Worm (Caenorhabditis elegans) whole organism, young adult: ENCODE measurements around the gene prx-10.

Experiments
- B0035.1 ChIP-seq: sonication (generic microtip); optimal IDR thresholded peaks from 2 replicates; lab custom pipeline; 2016; ENCODE audit warnings: missing genetic modification characterization, mild to moderate bottlenecking, missing compliant biosample characterization, missing genotype, missing genetic modification reagents
- F52B5.7 ChIP-seq: sonication (generic microtip); optimal IDR thresholded peaks from 2 replicates; lab custom pipeline; 2016; ENCODE audit warnings: mild to moderate bottlenecking, missing genetic modification characterization, missing compliant biosample characterization
- F55B11.4 ChIP-seq: sonication (generic microtip); optimal IDR thresholded peaks from 2 replicates; lab custom pipeline; 2016; ENCODE audit warnings: missing compliant biosample characterization, missing genetic modification characterization, borderline replicate concordance; ENCODE audit not compliant: insufficient read depth
- F57C9.4 ChIP-seq: sonication (generic microtip); optimal IDR thresholded peaks from 2 replicates; lab custom pipeline; 2017; ENCODE audit warnings: mild to moderate bottlenecking, missing genetic modification characterization, missing compliant biosample characterization
- K11D2.4 ChIP-seq: fragments of 200-800 bp; sonication (Bioruptor generic); IDR thresholded peaks from 2 replicates; pipeline ENCODE4 v1.3.6; 2022; ENCODE audit warnings: missing genetic modification reagents, missing genetic modification characterization, missing compliant biosample characterization
- T07F8.4 ChIP-seq: sonication (generic microtip); optimal IDR thresholded peaks from 2 replicates; lab custom pipeline; 2016; ENCODE audit warnings: mild to moderate bottlenecking, missing genetic modification characterization, moderate library complexity, missing compliant biosample characterization
- Y56A3A.18 ChIP-seq: fragments of 200-800 bp; sonication (Bioruptor generic); IDR thresholded peaks from 2 replicates; pipeline ENCODE4 v1.3.6; 2022; ENCODE audit warnings: missing genetic modification reagents, missing genetic modification characterization, missing compliant biosample characterization
- Y67H2A.10 ChIP-seq: fragments of 200-800 bp; sonication (Bioruptor generic); conservative IDR thresholded peaks from 2 replicates; pipeline ENCODE4 v1.3.6; 2022; ENCODE audit warnings: missing genetic modification reagents, missing genetic modification characterization, missing compliant biosample characterization
- athp-1 ChIP-seq: sonication (generic microtip); optimal IDR thresholded peaks from 2 replicates; lab custom pipeline; 2017; ENCODE audit warnings: mild to moderate bottlenecking, missing genetic modification characterization, missing compliant biosample characterization
- attf-5 ChIP-seq: fragments of 200-800 bp; sonication (Bioruptor generic); optimal IDR thresholded peaks from 2 replicates; lab custom pipeline; 2018; ENCODE audit warnings: mild to moderate bottlenecking, missing genetic modification characterization, missing compliant biosample characterization
- bed-1 ChIP-seq: fragments of 200-800 bp; sonication (Bioruptor generic); IDR thresholded peaks from 2 replicates; pipeline ENCODE4 v1.3.6; 2022; ENCODE audit warnings: missing genetic modification reagents, missing genetic modification characterization, missing compliant biosample characterization
- cebp-1 ChIP-seq, 2 experiments: fragments of 200-800 bp in 1 of 2; sonication (Bioruptor generic) in 1 of 2; sonication (generic microtip) in 1 of 2; IDR thresholded peaks in 1 of 2; optimal IDR thresholded peaks in 1 of 2; 2 replicates each; pipeline versions ENCODE4 v1.3.6 to Lab custom; 2017 to 2022; ENCODE audit warnings: missing compliant biosample characterization in 2 of 2, missing genetic modification characterization in 2 of 2, mild to moderate bottlenecking in 1 of 2, missing genetic modification reagents in 1 of 2, moderate library complexity in 1 of 2
- ceh-100 ChIP-seq: fragments of 200-800 bp; sonication (Bioruptor generic); IDR thresholded peaks from 2 replicates; pipeline ENCODE4 v1.3.6; 2022; ENCODE audit warnings: missing genetic modification reagents, missing genetic modification characterization, missing compliant biosample characterization
- ceh-58 ChIP-seq: fragments of 200-800 bp; sonication (Bioruptor generic); IDR thresholded peaks from 2 replicates; pipeline ENCODE4 v1.3.6; 2022; ENCODE audit warnings: missing genetic modification characterization, missing compliant biosample characterization
- ceh-79 ChIP-seq: sonication (generic microtip); optimal IDR thresholded peaks from 2 replicates; lab custom pipeline; 2017; ENCODE audit warnings: mild to moderate bottlenecking, missing genetic modification characterization, missing compliant biosample characterization
- ceh-91 ChIP-seq: fragments of 200-800 bp; sonication (Bioruptor generic); IDR thresholded peaks from 2 replicates; pipeline ENCODE4 v1.3.6; 2022; ENCODE audit warnings: missing genetic modification reagents, missing genetic modification characterization, missing compliant biosample characterization
- chd-7 ChIP-seq: sonication (generic microtip); optimal IDR thresholded peaks from 2 replicates; lab custom pipeline; 2016; ENCODE audit warnings: mild to moderate bottlenecking, missing genetic modification characterization, moderate library complexity, missing compliant biosample characterization
- die-1 ChIP-seq: sonication (generic microtip); optimal IDR thresholded peaks from 2 replicates; lab custom pipeline; 2016; ENCODE audit warnings: missing genotype, mild to moderate bottlenecking, missing genetic modification characterization, missing compliant biosample characterization
- ekl-4 ChIP-seq: fragments of 200-800 bp; sonication (Bioruptor generic); IDR thresholded peaks from 2 replicates; pipeline ENCODE4 v1.3.6; 2022; ENCODE audit warnings: missing genetic modification reagents, missing genetic modification characterization, missing compliant biosample characterization
- ets-4 ChIP-seq: fragments of 200-800 bp; sonication (Bioruptor generic); optimal IDR thresholded peaks from 2 replicates; lab custom pipeline; 2018; ENCODE audit warnings: mild to moderate bottlenecking, missing genetic modification characterization, missing compliant biosample characterization
- gei-17 ChIP-seq: fragments of 200-800 bp; sonication (Bioruptor generic); optimal IDR thresholded peaks from 2 replicates; lab custom pipeline; 2018; ENCODE audit warnings: mild to moderate bottlenecking, missing genetic modification characterization, missing compliant biosample characterization
- him-1 ChIP-seq: sonication (generic microtip); optimal IDR thresholded peaks from 2 replicates; lab custom pipeline; 2016; ENCODE audit warnings: missing genotype, missing genetic modification reagents, missing genetic modification characterization, missing compliant biosample characterization
- hlh-12 ChIP-seq: sonication (generic microtip); optimal IDR thresholded peaks from 2 replicates; lab custom pipeline; 2016; ENCODE audit warnings: missing genetic modification characterization, missing compliant biosample characterization
- lag-1 ChIP-seq: fragments of 200-800 bp; sonication (Bioruptor generic); IDR thresholded peaks from 2 replicates; pipeline ENCODE4 v1.3.6; 2022; ENCODE audit warnings: missing genetic modification reagents, missing genetic modification characterization, missing compliant biosample characterization
- lin-35 ChIP-seq, 3 experiments: fragments of 150-350 bp in 2 of 3; sonication (generic microtip) in 1 of 3; optimal IDR thresholded peaks; 2 replicates each; lab custom pipeline; 2014 to 2018; ENCODE audit warnings: missing biosample characterization in 3 of 3, missing genetic modification characterization in 3 of 3, missing genetic modification reagents in 3 of 3
- lin-54 ChIP-seq: fragments of 200-800 bp; sonication (Bioruptor generic); optimal IDR thresholded peaks from 2 replicates; lab custom pipeline; 2018; ENCODE audit warnings: mild to moderate bottlenecking, missing genetic modification characterization, missing compliant biosample characterization
- lir-1 ChIP-seq: fragments of 200-800 bp; sonication (Bioruptor generic); conservative IDR thresholded peaks from 2 replicates; pipeline ENCODE4 v1.3.6; 2022; ENCODE audit warnings: missing genetic modification reagents, missing genetic modification characterization, missing compliant biosample characterization
- lsl-1 ChIP-seq: fragments of 200-800 bp; sonication (Bioruptor generic); optimal IDR thresholded peaks from 2 replicates; lab custom pipeline; 2018; ENCODE audit warnings: mild to moderate bottlenecking, missing genetic modification characterization, moderate library complexity, missing compliant biosample characterization
- mel-28 ChIP-seq: sonication (generic microtip); optimal IDR thresholded peaks from 2 replicates; lab custom pipeline; 2016; ENCODE audit warnings: borderline replicate concordance, mild to moderate bottlenecking, missing genetic modification characterization, missing compliant biosample characterization
- nhr-120 ChIP-seq: fragments of 200-800 bp; sonication (Bioruptor generic); IDR thresholded peaks from 2 replicates; pipeline ENCODE4 v1.3.6; 2022; ENCODE audit warnings: missing genetic modification characterization, missing compliant biosample characterization
- nhr-179 ChIP-seq: sonication (generic microtip); optimal IDR thresholded peaks from 2 replicates; lab custom pipeline; 2016; ENCODE audit warnings: mild to moderate bottlenecking, missing genetic modification characterization, missing compliant biosample characterization
- nhr-27 ChIP-seq: fragments of 200-800 bp; sonication (Bioruptor generic); optimal IDR thresholded peaks from 2 replicates; lab custom pipeline; 2018; ENCODE audit warnings: mild to moderate bottlenecking, missing genetic modification characterization, moderate library complexity, missing compliant biosample characterization
- nhr-80 ChIP-seq: sonication (generic microtip); optimal IDR thresholded peaks from 2 replicates; lab custom pipeline; 2016; ENCODE audit warnings: missing genetic modification characterization, missing compliant biosample characterization
- pha-4 ChIP-seq: fragments of 150-350 bp; sonication (generic microtip); optimal IDR thresholded peaks from 2 replicates; lab custom pipeline; 2014; ENCODE audit warnings: missing biosample characterization, missing genetic modification reagents, missing genetic modification characterization
- sdz-38 ChIP-seq: sonication (generic microtip); optimal IDR thresholded peaks from 2 replicates; lab custom pipeline; 2016; ENCODE audit warnings: missing genotype, missing genetic modification characterization, missing compliant biosample characterization
- sea-2 ChIP-seq: fragments of 200-800 bp; sonication (Bioruptor generic); IDR thresholded peaks from 2 replicates; pipeline ENCODE4 v1.3.6; 2022; ENCODE audit warnings: missing genetic modification characterization, missing compliant biosample characterization
- snpc-3.4 ChIP-seq: sonication (generic microtip); optimal IDR thresholded peaks from 2 replicates; lab custom pipeline; 2017; ENCODE audit warnings: missing genetic modification characterization, mild to moderate bottlenecking, missing compliant biosample characterization, antibody characterized with exemption, moderate library complexity, missing genotype, missing genetic modification reagents
- tbx-9 ChIP-seq: sonication (generic microtip); optimal IDR thresholded peaks from 2 replicates; lab custom pipeline; 2016; ENCODE audit warnings: borderline replicate concordance, missing genetic modification characterization, inconsistent platforms, missing compliant biosample characterization
- xnd-1 ChIP-seq: sonication (generic microtip); optimal IDR thresholded peaks from 2 replicates; lab custom pipeline; 2016; ENCODE audit warnings: missing genotype, missing genetic modification reagents, missing genetic modification characterization, missing compliant biosample characterization
- ztf-18 ChIP-seq: sonication (generic microtip); optimal IDR thresholded peaks from 2 replicates; lab custom pipeline; 2016; ENCODE audit warnings: missing genotype, mild to moderate bottlenecking, missing genetic modification characterization, missing compliant biosample characterization
- ztf-3 ChIP-seq: fragments of 200-800 bp; sonication (Bioruptor generic); optimal IDR thresholded peaks from 2 replicates; lab custom pipeline; 2018; ENCODE audit warnings: mild to moderate bottlenecking, missing genetic modification characterization, missing compliant biosample characterization
- ztf-6 ChIP-seq: fragments of 200-800 bp; sonication (Bioruptor generic); IDR thresholded peaks from 2 replicates; pipeline ENCODE4 v1.3.6; 2022; ENCODE audit warnings: missing genetic modification reagents, missing genetic modification characterization, missing compliant biosample characterization

prx-10 gene

ce11 chrIII:5221820-5222219, 14.4 kb upstream of the prx-10 start:
- TF ChIP-seq F55B11.4 (tag; lab: Kevin White, UChicago): no peak
- no peak for TF ChIP-seq F57C9.4 (tag; lab: Kevin White, UChicago)
- no peak for TF ChIP-seq lin-35 (GFP tag; optimal IDR thresholded peaks at IDR 0.05; lab: Kevin White, UChicago)
- no peak for TF ChIP-seq F52B5.7
- no peak for TF ChIP-seq pha-4 (tag; lab: Kevin White, UChicago)
- TF ChIP-seq B0035.1 (tag; lab: Kevin White, UChicago): no peak
- TF ChIP-seq ceh-100 (GFP tag; lab: Robert Waterston, UW): no peak
- no peak for TF ChIP-seq hlh-12 (tag; lab: Kevin White, UChicago)
- no peak for TF ChIP-seq die-1 (tag; lab: Kevin White, UChicago)
- no peak for TF ChIP-seq ztf-6 (GFP tag; lab: Robert Waterston, UW)
- TF ChIP-seq tbx-9 (tag; lab: Kevin White, UChicago): no peak
- no peak for TF ChIP-seq ztf-3 (GFP tag; lab: Kevin White, UChicago)
- TF ChIP-seq T07F8.4 (tag; lab: Kevin White, UChicago): no peak

- TF ChIP-seq tbx-9 (tag; lab: Kevin White, UChicago): no peak
- TF ChIP-seq ceh-79 (tag; lab: Kevin White, UChicago): no peak
- TF ChIP-seq him-1 (tag; lab: Kevin White, UChicago): no peak
- TF ChIP-seq gei-17 (GFP tag; lab: Kevin White, UChicago): no peak
- TF ChIP-seq Y56A3A.18 (GFP tag; lab: Robert Waterston, UW): no peak
- no peak for TF ChIP-seq nhr-120 (GFP tag; lab: Robert Waterston, UW)
- no peak for TF ChIP-seq ceh-91 (GFP tag; lab: Robert Waterston, UW)
- no peak for TF ChIP-seq athp-1 (tag; lab: Kevin White, UChicago)
- no peak for TF ChIP-seq nhr-179
- TF ChIP-seq lsl-1 (GFP tag; lab: Kevin White, UChicago): no peak
- no peak for TF ChIP-seq ceh-58 (GFP tag; lab: Robert Waterston, UW)
- TF ChIP-seq mel-28 (tag; lab: Kevin White, UChicago): no peak
- TF ChIP-seq sdz-38 (tag; lab: Kevin White, UChicago): no peak
- TF ChIP-seq ekl-4 (GFP tag; lab: Robert Waterston, UW): no peak
- TF ChIP-seq lir-1 (GFP tag; lab: Robert Waterston, UW): no peak
- no peak for TF ChIP-seq sea-2 (GFP tag; lab: Robert Waterston, UW)
- no peak for TF ChIP-seq ceh-100 (GFP tag; lab: Robert Waterston, UW)
- no peak for TF ChIP-seq ztf-3 (GFP tag; lab: Kevin White, UChicago)
- TF ChIP-seq, all 124 proteins: peak for 0
These were observed 13.4 kb upstream of the prx-10 start for ce11 chrIII:5222777-5223176.

- TF ChIP-seq lin-54 (no peak), nhr-27 (tag; lab: Kevin White, UChicago) (no peak), chd-7 (tag; lab: Kevin White, UChicago) (no peak), xnd-1 (tag; lab: Kevin White, UChicago) (no peak), ztf-18 (tag; lab: Kevin White, UChicago) (no peak), Y67H2A.10 (GFP tag; lab: Robert Waterston, UW) (no peak), ets-4 (GFP tag; lab: Kevin White, UChicago) (no peak), bed-1 (GFP tag; lab: Robert Waterston, UW) (no peak), nhr-80 (peak; percentile 66), lag-1 (GFP tag; lab: Robert Waterston, UW) (no peak), snpc-3.4 (no peak), attf-5 (GFP tag; lab: Kevin White, UChicago) (peak; percentile 29), K11D2.4 (GFP tag; lab: Robert Waterston, UW) (no peak), cebp-1 (GFP tag; IDR thresholded peaks at IDR 0.05; lab: Robert Waterston, UW) (peak; percentile 78), cebp-1 (tag; optimal IDR thresholded peaks at IDR 0.05; lab: Kevin White, UChicago) (peak; percentile 88)
These were observed 11.3 kb upstream of the prx-10 start for ce11 chrIII:5224908-5225307.
